Fruit fly (Drosophila melanogaster): ENCODE measurements around the gene Pfdn1.

Pfdn1 gene

dm6 chr2L:6065823-6066222 is 3.1 kb upstream of the Pfdn1 start, which contains the start of the genes Fbw5 and CG9147 (continued):
- TF ChIP-seq stwl (tag; optimal IDR thresholded peaks at IDR 0.05) (peak; percentile 88), CG12659 (GFP tag; optimal IDR thresholded peaks at IDR 0.05) (peak; percentile 100), Rfx (GFP tag; IDR thresholded peaks at IDR 0.05) (peak; percentile 100), CG9797 (GFP tag; optimal IDR thresholded peaks at IDR 0.05) (peak; percentile 56), CG7745 (tag; optimal IDR thresholded peaks at IDR 0.05) (peak; percentile 97), Atf3 (GFP tag; optimal IDR thresholded peaks at IDR 0.05) (peak; percentile 99), H2.0 (GFP tag; IDR thresholded peaks at IDR 0.05) (peak; percentile 100), croc (GFP tag; conservative IDR thresholded peaks at IDR 0.05) (peak; percentile 99), pum (GFP tag; optimal IDR thresholded peaks at IDR 0.05) (peak; percentile 99), Mes4 (GFP tag; optimal IDR thresholded peaks at IDR 0.05) (peak; percentile 99), Hmx (GFP tag; optimal IDR thresholded peaks at IDR 0.05) (peak; percentile 98), CG14860 (GFP tag; IDR thresholded peaks at IDR 0.05; ENCODE audit: partially characterized antibody) (peak; percentile 67), nerfin-1 (tag; optimal IDR thresholded peaks at IDR 0.05) (peak; percentile 97), Six4 (GFP tag; optimal IDR thresholded peaks at IDR 0.05) (peak; percentile 99), CG10462 (GFP tag; optimal IDR thresholded peaks at IDR 0.05) (peak; percentile 100), Neu2 (GFP tag; optimal IDR thresholded peaks at IDR 0.05; ENCODE audit: borderline replicate concordance) (peak; percentile 98), CG3726 (GFP tag; IDR thresholded peaks at IDR 0.05) (peak; percentile 99), YL-1 (GFP tag; optimal IDR thresholded peaks at IDR 0.05) (peak; percentile 100), Xrp1 (GFP tag; IDR thresholded peaks at IDR 0.05) (peak; percentile 100), CG1024 (GFP tag; IDR thresholded peaks at IDR 0.05) (peak; percentile 98), crc (GFP tag; optimal IDR thresholded peaks at IDR 0.05) (peak; percentile 99), org-1 (GFP tag; optimal IDR thresholded peaks at IDR 0.05) (peak; percentile 99), CG9876 (GFP tag; optimal IDR thresholded peaks at IDR 0.05) (peak; percentile 98), CG17568 (GFP tag; optimal IDR thresholded peaks at IDR 0.05) (peak; percentile 100), ken (GFP tag; IDR thresholded peaks at IDR 0.05) (peak; percentile 100), CG6689 (GFP tag; IDR thresholded peaks at IDR 0.05) (peak; percentile 99), ftz-f1 (GFP tag; optimal IDR thresholded peaks at IDR 0.05) (peak; percentile 96), ro (GFP tag; IDR thresholded peaks at IDR 0.05) (peak; percentile 99), CG9932 (GFP tag; IDR thresholded peaks at IDR 0.05) (peak; percentile 99), Bgb (GFP tag; IDR thresholded peaks at IDR 0.05; ENCODE audit: partially characterized antibody) (peak; percentile 58; the same call in 1 of the 2 replicates)

- TF ChIP-seq twi (tag; optimal IDR thresholded peaks at IDR 0.05) (no peak), dysf (GFP tag; IDR thresholded peaks at IDR 0.05) (peak; percentile 32; the same call in 1 of the 3 replicates), kni (GFP tag; optimal IDR thresholded peaks at IDR 0.05) (peak; percentile 55), sd (tag; optimal IDR thresholded peaks at IDR 0.05) (peak; percentile 33), CG14014 (GFP tag; IDR thresholded peaks at IDR 0.05) (0 out of 2 replicates have a peak, but pooled peaks have one; percentile 20), mam (GFP tag; optimal IDR thresholded peaks at IDR 0.05) (peak; percentile 8), CG4707 (GFP tag; optimal IDR thresholded peaks at IDR 0.05) (no peak), so (GFP tag; IDR thresholded peaks at IDR 0.05) (no peak), CG3847 (GFP tag; IDR thresholded peaks at IDR 0.05) (peak; percentile 28; the same call in 1 of the 2 replicates), CG1603 (tag; optimal IDR thresholded peaks at IDR 0.05) (peak; percentile 56), CG11504 (tag; optimal IDR thresholded peaks at IDR 0.05) (peak; percentile 39), CG17361 (GFP tag; IDR thresholded peaks at IDR 0.05) (peak; percentile 54), Sin3A (optimal IDR thresholded peaks at IDR 0.05) (peak; percentile 48), Antp (GFP tag; optimal IDR thresholded peaks at IDR 0.05) (peak; percentile 32), sqz (GFP tag; optimal IDR thresholded peaks at IDR 0.05) (peak; percentile 31), CoRest (tag; optimal IDR thresholded peaks at IDR 0.05) (peak; percentile 69), br (optimal IDR thresholded peaks at IDR 0.05) (no peak), Rfx (GFP tag; IDR thresholded peaks at IDR 0.05) (no peak; the same call in 1 of the 2 replicates), CG11695 (GFP tag; IDR thresholded peaks at IDR 0.05) (no peak), lola (GFP tag; optimal IDR thresholded peaks at IDR 0.05) (peak in 1 of 3 experiments; percentile 25), unc-4 (GFP tag; IDR thresholded peaks at IDR 0.05; ENCODE audit: partially characterized antibody) (peak; percentile 61), CG12071 (GFP tag; optimal IDR thresholded peaks at IDR 0.05) (no peak)
These were observed 1.9 kb downstream of the Pfdn1 start, which contains the start of the genes CG9154 and Kr-h2 for dm6 chr2L:6070656-6071231. CG9154 (minus strand) TSS chr2L:6070686. Kr-h2 (plus strand) TSS chr2L:6070990.

All from whole organism, embryonic.